Worm (Caenorhabditis elegans) whole organism, midembryonic: ENCODE measurements around the gene R11D1.2.

Source experiments
- T22C8.4 ChIP-seq: fragments of 200-800 bp; sonication (Bioruptor generic); IDR thresholded peaks from 2 replicates; pipeline ENCODE4 v1.3.6; 2022; ENCODE audit warnings: missing genetic modification characterization, missing compliant biosample characterization
- cog-1 ChIP-seq: sonication (generic microtip); optimal IDR thresholded peaks from 2 replicates; lab custom pipeline; 2016; ENCODE audit warnings: missing genetic modification characterization, missing compliant biosample characterization
- flt-1 ChIP-seq: fragments of 200-800 bp; sonication (Bioruptor generic); IDR thresholded peaks from 2 replicates; pipeline ENCODE4 v1.3.6; 2022; ENCODE audit warnings: missing genetic modification characterization, missing compliant biosample characterization
- klf-2 ChIP-seq: fragments of 200-800 bp; sonication (Bioruptor generic); conservative IDR thresholded peaks from 2 replicates; pipeline ENCODE4 v1.3.6; 2022; ENCODE audit warnings: missing genetic modification reagents, missing genetic modification characterization, missing compliant biosample characterization
- med-1 ChIP-seq: sonication (generic microtip); optimal IDR thresholded peaks from 2 replicates; lab custom pipeline; 2017; ENCODE audit warnings: missing genetic modification characterization, mild to moderate bottlenecking, missing compliant biosample characterization, antibody characterized with exemption, missing genetic modification reagents; ENCODE audit not compliant: insufficient read depth
- ref-1 ChIP-seq: fragments of 200-800 bp; sonication (Bioruptor generic); conservative IDR thresholded peaks from 2 replicates; pipeline ENCODE4 v1.3.6; 2022; ENCODE audit warnings: missing genetic modification reagents, missing genetic modification characterization, missing compliant biosample characterization
- tab-1 ChIP-seq: fragments of 200-800 bp; sonication (Bioruptor generic); IDR thresholded peaks from 2 replicates; pipeline ENCODE4 v1.3.6; 2022; ENCODE audit warnings: missing genetic modification characterization, missing compliant biosample characterization
- ztf-23 ChIP-seq: fragments of 200-800 bp; sonication (Bioruptor generic); IDR thresholded peaks from 2 replicates; pipeline ENCODE4 v1.3.6; 2022; ENCODE audit warnings: missing genetic modification reagents, missing genetic modification characterization, missing compliant biosample characterization
- ztf-29 ChIP-seq: fragments of 200-800 bp; sonication (Bioruptor generic); IDR thresholded peaks from 2 replicates; pipeline ENCODE4 v1.3.6; 2022; ENCODE audit warnings: missing genetic modification reagents, missing genetic modification characterization, missing compliant biosample characterization

The R11D1.2 gene

ce11 chrV:12751495-12752050 lies 43.2 kb downstream of the R11D1.2 start, which contains the start of gene C15C8.6:
TSS of gene C15C8.6 (minus strand) at chrV:12751545.
- no peak for TF ChIP-seq klf-2 (GFP tag; lab: Robert Waterston, UW)

- TF ChIP-seq ref-1 (GFP tag; lab: Robert Waterston, UW), result no peak
Observed at ce11 chrV:12752407-12752806, 44.0 kb downstream of the R11D1.2 start, which contains the start of gene C15C8.8. TSS of gene C15C8.8 (minus strand) at chrV:12752507.

- no peak for TF ChIP-seq ztf-29 (GFP tag; lab: Robert Waterston, UW)
- no peak for TF ChIP-seq klf-2 (GFP tag; lab: Robert Waterston, UW)
- no peak for TF ChIP-seq T22C8.4 (GFP tag; lab: Robert Waterston, UW)
Observed at ce11 chrV:12754839-12755238, 46.4 kb downstream of the R11D1.2 start, which contains the start of gene gpa-13. TSS of gene gpa-13 (minus strand) at chrV:12754939.

ce11 chrV:12759660-12760059 lies 51.3 kb downstream of the R11D1.2 start, which contains the start of gene papl-1:
TSS of gene papl-1 (minus strand) at chrV:12759760.
- TF ChIP-seq T22C8.4 (GFP tag; lab: Robert Waterston, UW) (no peak), tab-1 (GFP tag; lab: Robert Waterston, UW) (no peak), klf-2 (GFP tag; lab: Robert Waterston, UW) (no peak), flt-1 (GFP tag; lab: Robert Waterston, UW) (no peak), ztf-23 (GFP tag; lab: Robert Waterston, UW) (no peak), ref-1 (GFP tag; lab: Robert Waterston, UW) (no peak), cog-1 (tag; lab: Kevin White, UChicago) (no peak), ztf-29 (GFP tag; lab: Robert Waterston, UW) (no peak), med-1 (GFP tag; lab: Kevin White, UChicago) (no peak)
